Worm (Caenorhabditis elegans) whole organism, mixed stage, embryonic: ENCODE measurements around the gene F52B11.2.

Experiments used
- M03D4.4 ChIP-seq: sonication (generic microtip); optimal IDR thresholded peaks from 2 replicates; lab custom pipeline; 2017; ENCODE audit warnings: mild to moderate bottlenecking, missing genetic modification characterization, missing compliant biosample characterization
- bed-3 ChIP-seq: fragments of 200-800 bp; sonication (Bioruptor generic); optimal IDR thresholded peaks from 3 replicates; lab custom pipeline; 2018; ENCODE audit warnings: mild to moderate bottlenecking, missing genetic modification characterization, moderate library complexity, missing compliant biosample characterization
- blmp-1 ChIP-seq: fragments of 150-350 bp; optimal IDR thresholded peaks from 2 replicates; lab custom pipeline; 2014; ENCODE audit warnings: missing biosample characterization, missing genetic modification characterization
- ceh-39 ChIP-seq: fragments of 150-350 bp; optimal IDR thresholded peaks from 2 replicates; lab custom pipeline; 2014; ENCODE audit warnings: missing biosample characterization, missing genetic modification characterization
- ceh-43 ChIP-seq: fragments of 200-800 bp; sonication (Bioruptor generic); optimal IDR thresholded peaks from 2 replicates; lab custom pipeline; 2018; ENCODE audit warnings: mild to moderate bottlenecking, missing genetic modification characterization, moderate library complexity, missing compliant biosample characterization
- ceh-83 ChIP-seq: fragments of 200-800 bp; sonication (Bioruptor generic); optimal IDR thresholded peaks from 2 replicates; lab custom pipeline; 2018; ENCODE audit warnings: mild to moderate bottlenecking, missing genetic modification characterization, missing compliant biosample characterization
- ces-1 ChIP-seq: fragments of 150-350 bp; optimal IDR thresholded peaks from 2 replicates; lab custom pipeline; 2014; ENCODE audit warnings: missing biosample characterization, missing genetic modification reagents, missing genetic modification characterization
- cnd-1 ChIP-seq: fragments of 200-800 bp; sonication (Bioruptor generic); optimal IDR thresholded peaks from 2 replicates; lab custom pipeline; 2018; ENCODE audit warnings: mild to moderate bottlenecking, missing genetic modification characterization, missing compliant biosample characterization
- drap-1 ChIP-seq: fragments of 200-800 bp; sonication (Bioruptor generic); optimal IDR thresholded peaks from 3 replicates; lab custom pipeline; 2018; ENCODE audit warnings: mild to moderate bottlenecking, missing genetic modification characterization, missing compliant biosample characterization
- elt-1 ChIP-seq: sonication (generic microtip); optimal IDR thresholded peaks from 2 replicates; lab custom pipeline; 2017; ENCODE audit warnings: missing genetic modification characterization, mild to moderate bottlenecking, missing compliant biosample characterization, antibody characterized with exemption, moderate library complexity, borderline replicate concordance; ENCODE audit not compliant: insufficient read depth
- elt-3 ChIP-seq: fragments of 150-350 bp; optimal IDR thresholded peaks from 2 replicates; lab custom pipeline; 2014; ENCODE audit warnings: missing biosample characterization, missing genetic modification characterization
- ham-2 ChIP-seq: fragments of 200-800 bp; sonication (Bioruptor generic); optimal IDR thresholded peaks from 2 replicates; lab custom pipeline; 2018; ENCODE audit warnings: mild to moderate bottlenecking, missing genetic modification characterization, missing compliant biosample characterization
- hlh-1 ChIP-seq: fragments of 150-350 bp; optimal IDR thresholded peaks from 2 replicates; lab custom pipeline; 2014; ENCODE audit warnings: missing biosample characterization, missing genetic modification reagents, missing genetic modification characterization
- lin-13 ChIP-seq: fragments of 150-350 bp; optimal IDR thresholded peaks from 2 replicates; lab custom pipeline; 2014; ENCODE audit warnings: missing biosample characterization, missing genetic modification characterization
- lin-32 ChIP-seq: fragments of 200-800 bp; sonication (Bioruptor generic); optimal IDR thresholded peaks from 2 replicates; lab custom pipeline; 2018; ENCODE audit warnings: mild to moderate bottlenecking, missing genetic modification characterization, missing compliant biosample characterization
- lsy-2 ChIP-seq: fragments of 150-350 bp; optimal IDR thresholded peaks from 2 replicates; lab custom pipeline; 2014; ENCODE audit warnings: missing biosample characterization, missing genetic modification characterization
- mab-5 ChIP-seq: fragments of 150-350 bp; optimal IDR thresholded peaks from 2 replicates; lab custom pipeline; 2014; ENCODE audit warnings: missing biosample characterization, missing genetic modification characterization
- mep-1 ChIP-seq: fragments of 150-350 bp; optimal IDR thresholded peaks from 2 replicates; lab custom pipeline; 2017; ENCODE audit warnings: missing biosample characterization, missing genetic modification reagents, missing genetic modification characterization, inconsistent platforms
- mls-2 ChIP-seq: sonication (generic microtip); optimal IDR thresholded peaks from 2 replicates; lab custom pipeline; 2016; ENCODE audit warnings: mild to moderate bottlenecking, missing genetic modification characterization, moderate library complexity, missing compliant biosample characterization
- nhr-12 ChIP-seq: fragments of 150-350 bp; optimal IDR thresholded peaks from 2 replicates; lab custom pipeline; 2014; ENCODE audit warnings: missing biosample characterization, missing genetic modification characterization
- nhr-2 ChIP-seq: fragments of 150-350 bp; optimal IDR thresholded peaks from 2 replicates; lab custom pipeline; 2014; ENCODE audit warnings: missing biosample characterization, missing genetic modification characterization
- nhr-237 ChIP-seq: fragments of 150-350 bp; optimal IDR thresholded peaks from 2 replicates; lab custom pipeline; 2014; ENCODE audit warnings: missing biosample characterization, missing genetic modification characterization
- nhr-28 ChIP-seq: fragments of 150-350 bp; optimal IDR thresholded peaks from 2 replicates; lab custom pipeline; 2014; ENCODE audit warnings: missing biosample characterization, missing genetic modification characterization
- nhr-76 ChIP-seq: sonication (generic microtip); optimal IDR thresholded peaks from 2 replicates; lab custom pipeline; 2017; ENCODE audit warnings: missing biosample characterization, missing genetic modification characterization
- pha-4 ChIP-seq: fragments of 150-350 bp; optimal IDR thresholded peaks from 2 replicates; lab custom pipeline; 2018; ENCODE audit warnings: missing biosample characterization, missing genetic modification reagents, missing genetic modification characterization
- sem-2 ChIP-seq: fragments of 200-800 bp; sonication (Bioruptor generic); optimal IDR thresholded peaks from 2 replicates; lab custom pipeline; 2018; ENCODE audit warnings: mild to moderate bottlenecking, missing genetic modification characterization, missing compliant biosample characterization
- unc-120 ChIP-seq: sonication (generic microtip); optimal IDR thresholded peaks from 2 replicates; lab custom pipeline; 2017; ENCODE audit warnings: missing genetic modification characterization, missing compliant biosample characterization; ENCODE audit not compliant: poor library complexity, severe bottlenecking
- unc-39 ChIP-seq: fragments of 150-350 bp; optimal IDR thresholded peaks from 2 replicates; lab custom pipeline; 2014; ENCODE audit warnings: missing biosample characterization, missing genetic modification characterization
- unc-62 ChIP-seq: fragments of 150-350 bp; optimal IDR thresholded peaks from 2 replicates; lab custom pipeline; 2014; ENCODE audit warnings: missing biosample characterization, missing genetic modification reagents, missing genetic modification characterization
- zip-8 ChIP-seq: fragments of 150-350 bp; optimal IDR thresholded peaks from 2 replicates; lab custom pipeline; 2014; ENCODE audit warnings: missing biosample characterization, missing genetic modification characterization
- ztf-11 ChIP-seq: fragments of 150-350 bp; optimal IDR thresholded peaks from 2 replicates; lab custom pipeline; 2014; ENCODE audit warnings: missing biosample characterization, missing genetic modification characterization

F52B11.2 gene

ce11 chrIV:14074456-14074855 is 8.9 kb upstream of the F52B11.2 start:
- TF ChIP-seq elt-1 (tag; lab: Kevin White, UChicago) (no peak), zip-8 (tag; lab: Kevin White, UChicago) (no peak), ceh-43 (no peak), nhr-2 (tag; lab: Kevin White, UChicago) (no peak), ceh-39 (no peak), blmp-1 (tag; lab: Kevin White, UChicago) (no peak), sem-2 (GFP tag; lab: Kevin White, UChicago) (no peak), bed-3 (GFP tag; lab: Kevin White, UChicago) (no peak), elt-3 (tag; lab: Kevin White, UChicago) (no peak), ces-1 (GFP tag; lab: Kevin White, UChicago) (no peak), lin-13 (no peak), mls-2 (tag; lab: Kevin White, UChicago) (no peak), unc-120 (tag; lab: Kevin White, UChicago) (no peak), pha-4 (tag; lab: Kevin White, UChicago) (no peak), cnd-1 (tag; lab: Kevin White, UChicago) (no peak), mab-5 (tag; lab: Kevin White, UChicago) (no peak), ztf-11 (tag; lab: Kevin White, UChicago) (no peak), nhr-237 (tag; lab: Kevin White, UChicago) (no peak), nhr-76 (tag; lab: Kevin White, UChicago) (no peak), hlh-1 (no peak)
- TF ChIP-seq, all 35 proteins: peak for 0

DNA sequence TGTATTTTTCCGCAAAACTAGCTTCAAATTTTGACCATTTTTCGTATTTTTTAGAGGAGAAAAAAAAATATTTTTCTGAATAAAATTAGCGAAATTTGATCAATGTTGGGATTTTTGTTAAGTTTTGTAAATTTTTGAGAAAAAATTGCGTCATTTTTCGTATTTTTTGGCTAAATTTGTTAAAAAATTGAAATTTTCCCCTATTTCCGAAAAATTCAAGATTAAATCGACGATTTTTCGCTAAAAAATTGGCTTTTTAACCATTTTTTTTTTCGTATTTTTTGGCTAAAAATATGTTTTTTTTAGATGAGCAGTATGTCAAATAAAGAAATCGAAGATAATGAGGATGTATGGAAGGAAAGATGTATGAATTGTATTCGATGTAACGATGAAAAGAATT is 6.2 kb upstream of the F52B11.2 start, which contains the start of gene cfp-1:
cfp-1 (plus strand) TSS at position 301 of the 400 bp plus-strand sequence.
- TF ChIP-seq unc-39 (no peak), zip-8 (tag; lab: Kevin White, UChicago) (peak; percentile 22), mab-5 (tag; lab: Kevin White, UChicago) (no peak), mep-1 (tag; lab: Kevin White, UChicago) (no peak), lsy-2 (tag; lab: Kevin White, UChicago) (no peak), hlh-1 (no peak), nhr-12 (tag; lab: Kevin White, UChicago) (no peak), elt-1 (tag; lab: Kevin White, UChicago) (no peak), drap-1 (GFP tag; lab: Kevin White, UChicago) (no peak)

DNA sequence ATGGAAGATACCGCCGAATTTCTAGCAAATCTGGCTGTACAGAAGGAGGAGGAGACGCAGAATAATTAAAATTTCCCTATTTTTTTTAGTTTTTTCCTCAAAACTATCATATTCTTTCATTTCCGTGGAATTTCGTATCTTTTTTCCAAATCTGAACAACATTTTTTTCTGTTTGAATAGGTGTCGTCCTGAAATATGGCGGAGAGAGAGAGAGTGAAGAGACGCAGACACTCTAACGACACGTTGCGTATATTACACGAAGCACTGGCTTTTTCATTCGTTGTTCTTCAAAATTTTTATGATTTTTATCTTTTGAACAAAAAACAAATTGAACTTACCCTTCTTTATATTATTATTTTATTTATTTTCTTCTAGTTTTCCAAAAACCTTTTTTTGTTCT is 412 bp upstream of the F52B11.2 start:
- TF ChIP-seq blmp-1 (tag; lab: Kevin White, UChicago) (no peak), unc-120 (tag; lab: Kevin White, UChicago) (no peak), elt-1 (tag; lab: Kevin White, UChicago) (peak; percentile 10)

- TF ChIP-seq elt-1 (tag; lab: Kevin White, UChicago) (peak; percentile 77), mab-5 (tag; lab: Kevin White, UChicago) (no peak), ztf-11 (tag; lab: Kevin White, UChicago) (no peak)
- TF ChIP-seq, all 35 proteins: peak for 1
Measured at ce11 chrIV:14086395-14086794, 3.0 kb downstream of the F52B11.2 start.

DNA sequence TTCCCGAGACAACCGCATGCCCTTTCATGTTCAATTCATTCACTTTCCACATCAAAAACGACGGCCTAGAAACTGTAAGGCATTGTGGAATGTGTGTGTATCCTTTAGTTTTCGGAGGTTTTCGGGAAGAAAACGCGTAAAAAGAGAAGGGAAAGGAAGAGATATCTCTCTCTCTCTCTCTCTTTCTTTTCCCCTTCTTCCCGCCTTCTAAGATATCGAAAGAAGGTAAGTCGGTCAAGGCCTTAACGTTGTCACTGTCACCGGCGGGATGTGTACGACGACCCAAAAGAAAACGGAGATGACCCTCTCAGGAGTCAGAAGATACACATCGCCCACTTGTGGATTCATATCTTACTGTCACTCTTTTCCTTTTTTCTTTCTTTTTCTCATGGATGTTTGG is 6.4 kb downstream of the F52B11.2 start:
- peak; percentile 59 for TF ChIP-seq elt-1 (tag; lab: Kevin White, UChicago)
- TF ChIP-seq unc-62 (GFP tag; lab: Kevin White, UChicago) = peak; percentile 35
- TF ChIP-seq lin-32 (GFP tag; lab: Kevin White, UChicago) = no peak
- peak; percentile 90 for TF ChIP-seq blmp-1 (tag; lab: Kevin White, UChicago)
- TF ChIP-seq nhr-2 (tag; lab: Kevin White, UChicago) = peak; percentile 62
- no peak for TF ChIP-seq unc-39
- TF ChIP-seq nhr-76 (tag; lab: Kevin White, UChicago) = no peak
- TF ChIP-seq, all 35 proteins: peak for 4

DNA sequence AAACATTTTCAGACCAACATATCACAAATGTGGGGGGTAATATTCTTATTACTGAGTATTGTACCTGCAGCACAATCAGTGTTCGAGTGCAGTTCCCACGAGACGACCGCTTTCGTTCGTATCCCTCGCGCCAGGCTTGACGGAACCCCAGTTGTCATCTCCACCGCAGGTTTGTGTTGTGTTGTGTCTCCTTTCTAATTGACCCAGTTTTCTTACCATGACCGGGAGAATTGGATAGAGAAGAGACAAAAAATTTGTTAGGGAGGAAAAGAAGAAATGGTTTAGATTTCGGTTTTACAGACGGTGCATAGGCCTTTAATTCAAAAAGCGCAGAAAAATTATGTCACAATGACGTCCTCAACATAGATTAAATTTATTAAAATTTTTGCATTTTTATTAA is 7.9 kb downstream of the F52B11.2 start, which contains the start of gene noah-2:
noah-2 (plus strand) TSS at position 13 of the 400 bp plus-strand sequence.
- TF ChIP-seq M03D4.4 (no peak), ham-2 (no peak), pha-4 (tag; lab: Kevin White, UChicago) (no peak), mls-2 (tag; lab: Kevin White, UChicago) (no peak), mab-5 (tag; lab: Kevin White, UChicago) (no peak), ceh-83 (GFP tag; lab: Kevin White, UChicago) (no peak), drap-1 (GFP tag; lab: Kevin White, UChicago) (no peak), lin-32 (GFP tag; lab: Kevin White, UChicago) (no peak), unc-120 (tag; lab: Kevin White, UChicago) (no peak), nhr-28 (tag; lab: Kevin White, UChicago) (no peak), ces-1 (GFP tag; lab: Kevin White, UChicago) (no peak), mep-1 (tag; lab: Kevin White, UChicago) (no peak), unc-39 (no peak), cnd-1 (tag; lab: Kevin White, UChicago) (no peak), zip-8 (tag; lab: Kevin White, UChicago) (no peak), lsy-2 (tag; lab: Kevin White, UChicago) (no peak)
